Worm (Caenorhabditis elegans) whole organism, young adult: ENCODE data around the gene F56D6.22.

Experiments used
- B0019.2 ChIP-seq: fragments of 200-800 bp; sonication (Bioruptor generic); conservative IDR thresholded peaks from 2 replicates; pipeline ENCODE4 v1.3.6; 2022; ENCODE audit warnings: missing genetic modification reagents, missing genetic modification characterization, missing compliant biosample characterization
- B0035.1 ChIP-seq: sonication (generic microtip); optimal IDR thresholded peaks from 2 replicates; lab custom pipeline; 2016; ENCODE audit warnings: missing genetic modification characterization, mild to moderate bottlenecking, missing compliant biosample characterization, missing genotype, missing genetic modification reagents
- F22D6.2 ChIP-seq: sonication (generic microtip); optimal IDR thresholded peaks from 2 replicates; lab custom pipeline; 2016; ENCODE audit warnings: mild to moderate bottlenecking, missing genetic modification characterization, missing compliant biosample characterization
- F33H1.4 ChIP-seq: fragments of 200-800 bp; sonication (Bioruptor generic); IDR thresholded peaks from 2 replicates; pipeline ENCODE4 v1.3.6; 2022; ENCODE audit warnings: missing genetic modification reagents, missing genetic modification characterization, missing compliant biosample characterization
- F57A8.1 ChIP-seq: fragments of 200-800 bp; sonication (Bioruptor generic); optimal IDR thresholded peaks from 2 replicates; lab custom pipeline; 2018; ENCODE audit warnings: mild to moderate bottlenecking, missing genetic modification characterization, moderate library complexity, missing compliant biosample characterization
- K11D2.4 ChIP-seq: fragments of 200-800 bp; sonication (Bioruptor generic); IDR thresholded peaks from 2 replicates; pipeline ENCODE4 v1.3.6; 2022; ENCODE audit warnings: missing genetic modification reagents, missing genetic modification characterization, missing compliant biosample characterization
- Y53G8AR.9 ChIP-seq: fragments of 200-800 bp; sonication (Bioruptor generic); conservative IDR thresholded peaks from 2 replicates; pipeline ENCODE4 v1.3.6; 2022; ENCODE audit warnings: missing genetic modification reagents, missing genetic modification characterization, missing compliant biosample characterization
- ama-1 ChIP-seq, 3 experiments: fragments of 150-350 bp in 1 of 3; sonication (generic microtip) in 2 of 3; optimal IDR thresholded peaks; 2 replicates each; lab custom pipeline; 2014 to 2018; ENCODE audit warnings: missing biosample characterization in 2 of 3, missing genetic modification characterization in 2 of 3, missing genetic modification reagents in 2 of 3
- aptf-2 ChIP-seq: fragments of 200-800 bp; sonication (Bioruptor generic); conservative IDR thresholded peaks from 2 replicates; pipeline ENCODE4 v1.3.6; 2022; ENCODE audit warnings: missing genetic modification reagents, missing genetic modification characterization, missing compliant biosample characterization
- atf-7 ChIP-seq: sonication (generic microtip); optimal IDR thresholded peaks from 2 replicates; lab custom pipeline; 2017; ENCODE audit warnings: mild to moderate bottlenecking, missing genetic modification characterization, missing compliant biosample characterization
- attf-5 ChIP-seq: fragments of 200-800 bp; sonication (Bioruptor generic); optimal IDR thresholded peaks from 2 replicates; lab custom pipeline; 2018; ENCODE audit warnings: mild to moderate bottlenecking, missing genetic modification characterization, missing compliant biosample characterization
- cebp-1 ChIP-seq, 2 experiments: fragments of 200-800 bp in 1 of 2; sonication (Bioruptor generic) in 1 of 2; sonication (generic microtip) in 1 of 2; IDR thresholded peaks in 1 of 2; optimal IDR thresholded peaks in 1 of 2; 2 replicates each; pipeline versions ENCODE4 v1.3.6 to Lab custom; 2017 to 2022; ENCODE audit warnings: missing compliant biosample characterization in 2 of 2, missing genetic modification characterization in 2 of 2, mild to moderate bottlenecking in 1 of 2, missing genetic modification reagents in 1 of 2, moderate library complexity in 1 of 2
- ceh-40 ChIP-seq: fragments of 200-800 bp; sonication (Bioruptor generic); IDR thresholded peaks from 2 replicates; pipeline ENCODE4 v1.3.6; 2022; ENCODE audit warnings: missing genetic modification characterization, missing compliant biosample characterization
- ceh-79 ChIP-seq: sonication (generic microtip); optimal IDR thresholded peaks from 2 replicates; lab custom pipeline; 2017; ENCODE audit warnings: mild to moderate bottlenecking, missing genetic modification characterization, missing compliant biosample characterization
- ceh-91 ChIP-seq: fragments of 200-800 bp; sonication (Bioruptor generic); IDR thresholded peaks from 2 replicates; pipeline ENCODE4 v1.3.6; 2022; ENCODE audit warnings: missing genetic modification reagents, missing genetic modification characterization, missing compliant biosample characterization
- die-1 ChIP-seq: sonication (generic microtip); optimal IDR thresholded peaks from 2 replicates; lab custom pipeline; 2016; ENCODE audit warnings: missing genotype, mild to moderate bottlenecking, missing genetic modification characterization, missing compliant biosample characterization
- dox-1 ChIP-seq: fragments of 200-800 bp; sonication (Bioruptor generic); IDR thresholded peaks from 2 replicates; pipeline ENCODE4 v1.3.6; 2022; ENCODE audit warnings: missing genetic modification reagents, missing genetic modification characterization, missing compliant biosample characterization
- dpl-1 ChIP-seq: fragments of 150-350 bp; optimal IDR thresholded peaks from 2 replicates; lab custom pipeline; 2014; ENCODE audit warnings: missing biosample characterization, missing genetic modification reagents, missing genetic modification characterization
- egrh-3 ChIP-seq: fragments of 200-800 bp; sonication (Bioruptor generic); IDR thresholded peaks from 2 replicates; pipeline ENCODE4 v1.3.6; 2022; ENCODE audit warnings: missing genetic modification reagents, missing genetic modification characterization, missing compliant biosample characterization
- hlh-12 ChIP-seq: sonication (generic microtip); optimal IDR thresholded peaks from 2 replicates; lab custom pipeline; 2016; ENCODE audit warnings: missing genetic modification characterization, missing compliant biosample characterization
- hlh-26 ChIP-seq: fragments of 200-800 bp; sonication (Bioruptor generic); conservative IDR thresholded peaks from 2 replicates; pipeline ENCODE4 v1.3.6; 2022; ENCODE audit warnings: missing genetic modification reagents, missing genetic modification characterization, missing compliant biosample characterization
- hmg-1.2 ChIP-seq: fragments of 200-800 bp; sonication (Bioruptor generic); IDR thresholded peaks from 2 replicates; pipeline ENCODE4 v1.3.6; 2022; ENCODE audit warnings: missing genetic modification reagents, missing genetic modification characterization, missing compliant biosample characterization
- lin-26 ChIP-seq: fragments of 200-800 bp; sonication (Bioruptor generic); IDR thresholded peaks from 2 replicates; pipeline ENCODE4 v1.3.6; 2022; ENCODE audit warnings: missing genetic modification reagents, missing genetic modification characterization, missing compliant biosample characterization
- lin-35 ChIP-seq, 3 experiments: fragments of 150-350 bp in 2 of 3; sonication (generic microtip) in 1 of 3; optimal IDR thresholded peaks; 2 replicates each; lab custom pipeline; 2014 to 2018; ENCODE audit warnings: missing biosample characterization in 3 of 3, missing genetic modification characterization in 3 of 3, missing genetic modification reagents in 3 of 3
- lin-40 ChIP-seq: sonication (generic microtip); optimal IDR thresholded peaks from 2 replicates; lab custom pipeline; 2016; ENCODE audit warnings: missing genetic modification characterization, mild to moderate bottlenecking, missing compliant biosample characterization, missing genotype, missing genetic modification reagents
- lin-54 ChIP-seq: fragments of 200-800 bp; sonication (Bioruptor generic); optimal IDR thresholded peaks from 2 replicates; lab custom pipeline; 2018; ENCODE audit warnings: mild to moderate bottlenecking, missing genetic modification characterization, missing compliant biosample characterization
- lir-1 ChIP-seq: fragments of 200-800 bp; sonication (Bioruptor generic); conservative IDR thresholded peaks from 2 replicates; pipeline ENCODE4 v1.3.6; 2022; ENCODE audit warnings: missing genetic modification reagents, missing genetic modification characterization, missing compliant biosample characterization
- madf-6 ChIP-seq: fragments of 200-800 bp; sonication (Bioruptor generic); IDR thresholded peaks from 2 replicates; pipeline ENCODE4 v1.3.6; 2022; ENCODE audit warnings: missing genetic modification reagents, missing genetic modification characterization, missing compliant biosample characterization
- mcd-1 ChIP-seq: fragments of 200-800 bp; sonication (Bioruptor generic); IDR thresholded peaks from 2 replicates; pipeline ENCODE4 v1.3.6; 2022; ENCODE audit warnings: missing genetic modification reagents, missing genetic modification characterization, missing compliant biosample characterization
- mes-4 ChIP-seq: sonication (generic microtip); optimal IDR thresholded peaks from 2 replicates; lab custom pipeline; 2016; ENCODE audit warnings: missing genotype, missing genetic modification characterization, missing compliant biosample characterization
- mxl-1 ChIP-seq: sonication (generic microtip); optimal IDR thresholded peaks from 2 replicates; lab custom pipeline; 2016; ENCODE audit warnings: missing genetic modification characterization, missing compliant biosample characterization
- nfyb-1 ChIP-seq: fragments of 200-800 bp; sonication (Bioruptor generic); IDR thresholded peaks from 2 replicates; pipeline ENCODE4 v1.3.6; 2022; ENCODE audit warnings: missing genetic modification reagents, missing genetic modification characterization, missing compliant biosample characterization
- nhr-80 ChIP-seq: sonication (generic microtip); optimal IDR thresholded peaks from 2 replicates; lab custom pipeline; 2016; ENCODE audit warnings: missing genetic modification characterization, missing compliant biosample characterization
- nhr-90 ChIP-seq: sonication (generic microtip); optimal IDR thresholded peaks from 2 replicates; lab custom pipeline; 2016; ENCODE audit warnings: missing genotype, mild to moderate bottlenecking, missing genetic modification characterization, missing compliant biosample characterization
- pbrm-1 ChIP-seq: fragments of 200-800 bp; sonication (Bioruptor generic); IDR thresholded peaks from 2 replicates; pipeline ENCODE4 v1.3.6; 2022; ENCODE audit warnings: missing genetic modification reagents, missing genetic modification characterization, missing compliant biosample characterization
- rcor-1 ChIP-seq: fragments of 200-800 bp; sonication (Bioruptor generic); IDR thresholded peaks from 2 replicates; pipeline ENCODE4 v1.3.6; 2022; ENCODE audit warnings: missing genetic modification reagents, missing genetic modification characterization, missing compliant biosample characterization
- sdz-38 ChIP-seq: sonication (generic microtip); optimal IDR thresholded peaks from 2 replicates; lab custom pipeline; 2016; ENCODE audit warnings: missing genotype, missing genetic modification characterization, missing compliant biosample characterization
- sea-2 ChIP-seq: fragments of 200-800 bp; sonication (Bioruptor generic); IDR thresholded peaks from 2 replicates; pipeline ENCODE4 v1.3.6; 2022; ENCODE audit warnings: missing genetic modification characterization, missing compliant biosample characterization
- snpc-4 ChIP-seq, 5 experiments: fragments of 150-350 bp in 1 of 5; sonication (generic microtip) in 4 of 5; optimal IDR thresholded peaks; 2 replicates each; lab custom pipeline; 2014 to 2018; ENCODE audit warnings: missing genetic modification characterization in 5 of 5, missing biosample characterization in 3 of 5, antibody characterized with exemption in 2 of 5, mild to moderate bottlenecking in 2 of 5, missing compliant biosample characterization in 2 of 5, missing genotype in 2 of 5, moderate library complexity in 2 of 5, missing genetic modification reagents in 1 of 5
- zfh-2 ChIP-seq: fragments of 200-800 bp; sonication (Bioruptor generic); conservative IDR thresholded peaks from 2 replicates; pipeline ENCODE4 v1.3.6; 2022; ENCODE audit warnings: missing genetic modification reagents, missing genetic modification characterization, missing compliant biosample characterization
- ztf-3 ChIP-seq: fragments of 200-800 bp; sonication (Bioruptor generic); optimal IDR thresholded peaks from 2 replicates; lab custom pipeline; 2018; ENCODE audit warnings: mild to moderate bottlenecking, missing genetic modification characterization, missing compliant biosample characterization

F56D6.22 gene

ce11 chrIV:3881119-3881518, 26.3 kb downstream of the F56D6.22 start, which contains the start of the genes F37C4.8 and oac-23:
F37C4.8 (minus strand) TSS chrIV:3881219.
oac-23 (plus strand) TSS chrIV:3881441.
- TF ChIP-seq lin-35 (GFP tag; optimal IDR thresholded peaks at IDR 0.05; lab: Kevin White, UChicago) (no peak), F22D6.2 (no peak), hlh-26 (GFP tag; lab: Robert Waterston, UW) (no peak), sdz-38 (tag; lab: Kevin White, UChicago) (no peak)

ce11 chrIV:3878283-3878938, 29.0 kb downstream of the F56D6.22 start, which contains the start of gene F37C4.6:
F37C4.6 (minus strand) TSS chrIV:3878333.
- TF ChIP-seq nhr-80 (tag; lab: Kevin White, UChicago) (peak; percentile 76), mes-4 (tag; lab: Kevin White, UChicago) (no peak), B0035.1 (tag; lab: Kevin White, UChicago) (no peak), mcd-1 (GFP tag; lab: Robert Waterston, UW) (no peak), B0019.2 (GFP tag; lab: Robert Waterston, UW) (no peak), F57A8.1 (no peak), hlh-12 (tag; lab: Kevin White, UChicago) (no peak)

ce11 chrIV:3876955-3877354, 30.5 kb downstream of the F56D6.22 start:
- TF ChIP-seq hmg-1.2 (GFP tag; lab: Robert Waterston, UW), result no peak
- TF ChIP-seq nhr-90, result no peak
- no peak for TF ChIP-seq ztf-3 (GFP tag; lab: Kevin White, UChicago)
- TF ChIP-seq lin-54 (GFP tag; lab: Kevin White, UChicago), result no peak
- TF ChIP-seq ceh-40 (GFP tag; lab: Robert Waterston, UW), result no peak
- no peak for TF ChIP-seq aptf-2
- TF ChIP-seq cebp-1 (GFP tag; IDR thresholded peaks at IDR 0.05; lab: Robert Waterston, UW), result no peak
- TF ChIP-seq cebp-1 (tag; optimal IDR thresholded peaks at IDR 0.05; lab: Kevin White, UChicago), result no peak
- TF ChIP-seq ceh-91 (GFP tag; lab: Robert Waterston, UW), result no peak
- TF ChIP-seq lir-1 (GFP tag; lab: Robert Waterston, UW), result no peak
- no peak for TF ChIP-seq ceh-79 (tag; lab: Kevin White, UChicago)
- no peak for TF ChIP-seq hlh-26 (GFP tag; lab: Robert Waterston, UW)
- TF ChIP-seq pbrm-1 (GFP tag; lab: Robert Waterston, UW), result no peak
- TF ChIP-seq B0019.2 (GFP tag; lab: Robert Waterston, UW), result no peak
- no peak for TF ChIP-seq sea-2 (GFP tag; lab: Robert Waterston, UW)
- TF ChIP-seq, all 124 proteins: peak for 0

ce11 chrIV:3875260-3875659, 32.1 kb downstream of the F56D6.22 start:
- TF ChIP-seq egrh-3 (GFP tag; lab: Robert Waterston, UW), result peak; percentile 24; the same call in 1 of the 2 replicates
- peak; percentile 5 for TF ChIP-seq attf-5
- TF ChIP-seq lin-26, result no peak
- no peak for TF ChIP-seq rcor-1 (GFP tag; lab: Robert Waterston, UW)
- TF ChIP-seq dpl-1 (GFP tag; lab: Kevin White, UChicago), result no peak
- no peak for TF ChIP-seq mxl-1 (tag; lab: Kevin White, UChicago)
- 0 out of 2 replicates have a peak, but pooled peaks have one; percentile 19 for TF ChIP-seq Y53G8AR.9 (GFP tag; lab: Robert Waterston, UW)
- peak; percentile 84 for TF ChIP-seq cebp-1 (GFP tag; IDR thresholded peaks at IDR 0.05; lab: Robert Waterston, UW)
- TF ChIP-seq cebp-1 (tag; optimal IDR thresholded peaks at IDR 0.05; lab: Kevin White, UChicago), result peak; percentile 92
- no peak for TF ChIP-seq atf-7 (tag; lab: Kevin White, UChicago)
- peak; percentile 49 for TF ChIP-seq dox-1 (GFP tag; lab: Robert Waterston, UW)
- TF ChIP-seq madf-6 (GFP tag; lab: Robert Waterston, UW), result no peak
- TF ChIP-seq snpc-4 (GFP tag; optimal IDR thresholded peaks at IDR 0.05; lab: Kevin White, UChicago), result no peak
- no peak for TF ChIP-seq snpc-4 (tag; optimal IDR thresholded peaks at IDR 0.05; lab: Kevin White, UChicago)
- TF ChIP-seq B0035.1 (tag; lab: Kevin White, UChicago), result no peak
- no peak for TF ChIP-seq F22D6.2
- no peak for TF ChIP-seq lir-1 (GFP tag; lab: Robert Waterston, UW)
- no peak for TF ChIP-seq F33H1.4
- no peak for TF ChIP-seq lin-40
- TF ChIP-seq zfh-2 (GFP tag; lab: Robert Waterston, UW), result peak; percentile 89
- no peak for TF ChIP-seq ama-1 (optimal IDR thresholded peaks at IDR 0.05; lab: Kevin White, UChicago)
- no peak for TF ChIP-seq ama-1 (GFP tag; optimal IDR thresholded peaks at IDR 0.05; lab: Kevin White, UChicago)
- TF ChIP-seq die-1 (tag; lab: Kevin White, UChicago), result no peak
- peak; percentile 34; the same call in 1 of the 2 replicates for TF ChIP-seq nfyb-1 (GFP tag; lab: Robert Waterston, UW)
- no peak for TF ChIP-seq K11D2.4 (GFP tag; lab: Robert Waterston, UW)
